Worm (Caenorhabditis elegans) whole organism, early embryonic: ENCODE data around the gene F52D10.2.
A peak's percentile ranks its signal among the peaks of the same experiment; 100 is the strongest.

Source experiments
- B0310.2 ChIP-seq: sonication (generic microtip); optimal IDR thresholded peaks from 2 replicates; lab custom pipeline; 2016; ENCODE audit warnings: mild to moderate bottlenecking, missing genetic modification characterization, missing compliant biosample characterization
- F13C5.2 ChIP-seq: sonication (generic microtip); optimal IDR thresholded peaks from 2 replicates; lab custom pipeline; 2017; ENCODE audit warnings: mild to moderate bottlenecking, missing genetic modification characterization, inconsistent platforms, missing compliant biosample characterization
- aly-1 ChIP-seq: sonication (generic microtip); optimal IDR thresholded peaks from 2 replicates; lab custom pipeline; 2016; ENCODE audit warnings: missing genetic modification characterization, missing compliant biosample characterization
- ama-1 ChIP-seq: fragments of 150-350 bp; optimal IDR thresholded peaks from 2 replicates; lab custom pipeline; 2014
- ceh-13 ChIP-seq: fragments of 200-800 bp; sonication (Bioruptor generic); optimal IDR thresholded peaks from 2 replicates; lab custom pipeline; 2018; ENCODE audit warnings: mild to moderate bottlenecking, missing genetic modification characterization, missing compliant biosample characterization
- ceh-36 ChIP-seq: sonication (generic microtip); optimal IDR thresholded peaks from 2 replicates; lab custom pipeline; 2016; ENCODE audit warnings: missing genetic modification characterization, inconsistent platforms, missing compliant biosample characterization
- ets-7 ChIP-seq: sonication (generic microtip); optimal IDR thresholded peaks from 2 replicates; lab custom pipeline; 2016; ENCODE audit warnings: missing genotype, missing genetic modification characterization, missing compliant biosample characterization
- flt-1 ChIP-seq: fragments of 200-800 bp; sonication (Bioruptor generic); IDR thresholded peaks from 2 replicates; pipeline ENCODE4 v1.3.6; 2022; ENCODE audit warnings: missing genetic modification characterization, missing compliant biosample characterization
- hmbx-1 ChIP-seq: sonication (generic microtip); optimal IDR thresholded peaks from 2 replicates; lab custom pipeline; 2016; ENCODE audit warnings: mild to moderate bottlenecking, missing genetic modification characterization, missing compliant biosample characterization
- hmg-4 ChIP-seq: fragments of 200-800 bp; sonication (Bioruptor generic); optimal IDR thresholded peaks from 2 replicates; lab custom pipeline; 2018; ENCODE audit warnings: mild to moderate bottlenecking, missing genetic modification characterization, missing compliant biosample characterization
- hnd-1 ChIP-seq: sonication (generic microtip); optimal IDR thresholded peaks from 2 replicates; lab custom pipeline; 2016; ENCODE audit warnings: missing genetic modification characterization, missing compliant biosample characterization
- pes-1 ChIP-seq: fragments of 200-800 bp; sonication (Bioruptor generic); IDR thresholded peaks from 2 replicates; pipeline ENCODE4 v1.3.6; 2022; ENCODE audit warnings: missing genetic modification reagents, missing genetic modification characterization, missing compliant biosample characterization
- scrt-1 ChIP-seq: fragments of 200-800 bp; sonication (Bioruptor generic); IDR thresholded peaks from 2 replicates; pipeline ENCODE4 v1.3.6; 2022; ENCODE audit warnings: missing genetic modification characterization, missing compliant biosample characterization
- sea-1 ChIP-seq: fragments of 200-800 bp; sonication (Bioruptor generic); conservative IDR thresholded peaks from 2 replicates; pipeline ENCODE4 v1.3.6; 2022; ENCODE audit warnings: missing genetic modification characterization, missing compliant biosample characterization
- tbx-11 ChIP-seq: fragments of 200-800 bp; sonication (Bioruptor generic); IDR thresholded peaks from 2 replicates; pipeline ENCODE4 v1.3.6; 2022; ENCODE audit warnings: missing genetic modification characterization, missing compliant biosample characterization
- tbx-37 ChIP-seq: fragments of 200-800 bp; sonication (Bioruptor generic); conservative IDR thresholded peaks from 2 replicates; pipeline ENCODE4 v1.3.6; 2022; ENCODE audit warnings: missing genetic modification reagents, missing genetic modification characterization, missing compliant biosample characterization
- tra-4 ChIP-seq: sonication (generic microtip); optimal IDR thresholded peaks from 2 replicates; lab custom pipeline; 2017; ENCODE audit warnings: missing genetic modification characterization, missing compliant biosample characterization

The F52D10.2 gene

DNA sequence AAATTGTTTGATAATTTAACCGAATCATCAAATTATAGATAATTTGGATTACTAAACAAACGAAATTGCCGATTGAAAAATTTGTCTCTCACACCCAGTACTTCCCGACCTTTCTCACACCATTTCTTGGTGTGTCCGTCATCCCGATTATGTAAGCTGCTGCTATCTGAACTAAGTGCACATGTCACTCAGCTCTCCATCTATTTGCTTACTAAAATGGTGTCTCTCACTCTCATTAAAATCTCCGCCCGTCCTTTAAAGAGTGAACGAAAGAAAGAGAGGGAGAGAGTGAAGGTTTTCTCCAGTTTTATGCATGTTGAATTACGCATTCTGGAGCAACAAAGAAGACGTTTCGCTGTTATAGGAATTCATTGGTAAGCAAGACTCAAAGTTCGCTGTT lies 37.0 kb downstream of the F52D10.2 start:
- TF ChIP-seq tbx-11 (GFP tag; lab: Robert Waterston, UW) (no peak), flt-1 (no peak), ceh-13 (no peak), ets-7 (tag; lab: Kevin White, UChicago) (no peak), scrt-1 (GFP tag; lab: Robert Waterston, UW) (no peak), ceh-36 (tag; lab: Kevin White, UChicago) (no peak), hmg-4 (GFP tag; lab: Kevin White, UChicago) (no peak), tbx-37 (GFP tag; lab: Robert Waterston, UW) (no peak), sea-1 (no peak)

DNA sequence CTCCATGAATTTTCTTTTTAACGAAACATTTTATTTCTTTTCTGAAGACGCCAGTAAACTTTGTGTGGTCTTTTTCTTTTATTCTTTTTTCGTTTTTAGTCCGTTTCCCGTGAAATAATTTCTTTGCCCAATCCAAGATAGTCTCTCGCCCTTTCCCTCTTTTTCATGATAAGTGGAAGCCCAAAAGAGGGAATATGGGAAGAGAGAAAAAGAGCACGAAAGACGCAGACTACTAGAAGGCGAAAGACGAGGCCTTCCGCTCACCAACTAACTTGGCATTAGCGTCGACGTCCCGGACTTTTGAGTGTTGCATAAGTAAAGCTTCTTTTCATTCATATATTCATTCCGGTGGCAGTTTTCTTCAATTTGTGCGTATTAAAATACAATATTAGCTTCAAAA lies 38.6 kb downstream of the F52D10.2 start:
- TF ChIP-seq tbx-11 (GFP tag; lab: Robert Waterston, UW) = no peak
- TF ChIP-seq aly-1 (tag; lab: Kevin White, UChicago) = no peak
- no peak for TF ChIP-seq hmg-4 (GFP tag; lab: Kevin White, UChicago)
- no peak for TF ChIP-seq hnd-1
- no peak for TF ChIP-seq scrt-1 (GFP tag; lab: Robert Waterston, UW)

DNA sequence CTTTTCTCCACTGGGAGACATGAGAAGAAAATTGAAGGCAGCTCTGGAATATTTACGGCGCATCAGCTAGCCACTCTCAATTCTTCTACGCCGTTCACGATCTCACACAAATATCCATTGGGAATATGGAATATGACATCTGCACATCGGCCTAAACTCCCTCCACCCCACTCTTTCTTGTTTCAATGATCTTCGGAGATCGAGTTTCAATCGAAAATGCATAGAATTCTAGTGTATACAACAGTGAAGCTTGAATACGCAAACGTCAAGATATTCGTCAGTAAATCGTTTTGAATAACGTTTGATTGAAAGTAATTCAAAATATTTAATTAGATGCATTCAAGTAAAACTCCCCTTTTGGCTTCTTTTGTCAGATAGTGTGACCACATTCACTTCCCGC lies 39.7 kb downstream of the F52D10.2 start:
- no peak for TF ChIP-seq ama-1 (lab: Kevin White, UChicago)
- TF ChIP-seq aly-1 (tag; lab: Kevin White, UChicago) = no peak
- TF ChIP-seq ets-7 (tag; lab: Kevin White, UChicago) = no peak
- TF ChIP-seq hnd-1 = no peak
- no peak for TF ChIP-seq hmg-4 (GFP tag; lab: Kevin White, UChicago)
- no peak for TF ChIP-seq pes-1 (GFP tag; lab: Robert Waterston, UW)
- no peak for TF ChIP-seq ceh-36 (tag; lab: Kevin White, UChicago)
- no peak for TF ChIP-seq ceh-13
- TF ChIP-seq sea-1 = no peak
- no peak for TF ChIP-seq tra-4 (tag; lab: Kevin White, UChicago)
- TF ChIP-seq hmbx-1 (tag; lab: Kevin White, UChicago) = no peak
- TF ChIP-seq B0310.2 (tag; lab: Kevin White, UChicago) = no peak
- TF ChIP-seq scrt-1 (GFP tag; lab: Robert Waterston, UW) = no peak

DNA sequence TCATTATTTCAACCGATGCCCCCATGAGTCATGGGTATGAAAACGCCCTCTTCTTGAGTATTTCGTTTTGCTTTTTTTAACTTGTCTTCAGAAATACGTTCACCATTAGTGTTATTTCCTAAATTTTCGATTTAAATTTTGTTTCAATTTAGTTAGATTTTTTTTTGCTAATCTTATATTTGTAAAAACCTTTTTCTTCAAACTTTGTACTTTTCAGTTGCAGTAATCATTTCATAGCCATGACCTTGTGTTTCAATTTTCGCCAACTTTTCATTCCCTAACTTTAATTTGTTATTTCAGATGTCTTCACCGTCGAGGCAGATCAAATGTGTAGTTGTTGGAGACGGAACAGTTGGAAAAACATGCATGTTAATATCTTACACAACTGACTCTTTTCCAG lies 43.2 kb downstream of the F52D10.2 start, which contains the start of gene mig-2:
mig-2 (plus strand) TSS at position 301 of the 400 bp plus-strand sequence.
- TF ChIP-seq F13C5.2 (tag; lab: Kevin White, UChicago) = no peak
- no peak for TF ChIP-seq scrt-1 (GFP tag; lab: Robert Waterston, UW)
- TF ChIP-seq tbx-11 (GFP tag; lab: Robert Waterston, UW) = no peak
- TF ChIP-seq pes-1 (GFP tag; lab: Robert Waterston, UW) = no peak
- TF ChIP-seq ceh-36 (tag; lab: Kevin White, UChicago) = no peak
- TF ChIP-seq B0310.2 (tag; lab: Kevin White, UChicago) = no peak
- TF ChIP-seq ceh-13 = no peak
- no peak for TF ChIP-seq aly-1 (tag; lab: Kevin White, UChicago)
- TF ChIP-seq tra-4 (tag; lab: Kevin White, UChicago) = no peak
- TF ChIP-seq flt-1 = no peak

DNA sequence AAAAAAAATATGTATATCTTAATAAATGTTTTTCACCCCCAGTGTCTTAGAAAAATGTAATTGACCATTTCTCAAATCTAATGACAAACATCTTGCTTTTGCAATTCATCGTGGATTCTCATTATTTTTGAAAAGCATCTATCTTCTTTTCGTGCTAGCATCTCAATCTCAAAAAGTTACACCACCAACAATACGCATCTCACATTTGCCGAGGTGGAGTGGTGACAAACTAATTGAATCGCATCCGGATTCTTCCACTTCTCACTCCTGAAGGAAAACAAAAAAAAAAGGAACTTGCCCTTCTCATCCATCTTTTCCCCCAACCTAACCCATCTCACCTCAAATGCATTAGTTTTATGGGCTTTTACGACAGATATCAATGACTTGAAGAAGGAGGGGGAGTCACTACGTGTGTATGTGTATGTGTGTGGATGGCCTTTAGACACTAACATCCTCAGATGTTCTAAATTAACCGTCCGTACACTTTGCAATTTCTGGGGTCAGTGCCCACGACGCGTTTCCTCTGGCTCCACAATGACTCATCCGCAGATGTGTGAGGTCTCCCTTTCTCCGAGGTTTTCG lies 44.0 kb downstream of the F52D10.2 start:
- TF ChIP-seq tra-4 (tag; lab: Kevin White, UChicago) (no peak), ama-1 (lab: Kevin White, UChicago) (no peak)

DNA sequence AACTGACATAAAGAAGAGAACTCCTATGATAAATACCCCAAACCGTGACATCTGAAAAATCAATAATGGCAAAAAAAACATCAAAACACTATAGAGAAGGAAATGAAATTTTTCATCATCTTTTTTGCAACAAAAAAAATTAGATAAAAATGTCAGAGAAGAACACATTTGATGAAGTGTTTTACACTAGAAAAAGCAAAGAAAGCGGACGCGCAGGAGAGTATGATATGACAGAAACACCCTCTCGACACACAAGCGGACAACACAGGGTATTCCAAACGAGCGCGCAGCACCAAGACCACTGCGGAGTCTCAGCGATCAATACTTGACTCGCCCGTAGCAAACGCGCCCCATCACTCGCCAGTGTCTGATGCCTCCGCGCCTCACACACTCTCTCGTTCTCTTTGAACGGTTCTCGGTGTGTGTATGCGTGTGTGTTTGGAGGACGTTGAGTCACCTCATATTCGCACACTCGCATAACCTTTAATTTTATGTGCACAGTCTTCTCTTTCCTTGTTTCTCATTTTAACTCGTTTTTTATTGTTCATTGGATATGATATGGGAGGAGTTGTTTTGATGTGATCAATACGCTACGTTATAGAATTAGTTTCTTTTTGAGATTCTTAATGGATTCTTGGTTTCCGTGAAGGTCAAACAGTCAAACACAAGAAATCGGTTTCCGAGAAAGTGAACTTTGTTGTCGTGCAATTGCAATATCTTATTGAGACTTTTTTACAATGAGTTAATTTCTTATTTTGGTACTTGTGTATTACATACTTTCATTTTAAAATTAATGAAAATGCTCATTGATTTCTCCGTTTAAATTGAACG lies 44.9 kb downstream of the F52D10.2 start, which contains the start of gene selt-1.1:
selt-1.1 (minus strand) TSS at position 51 of the 831 bp plus-strand sequence.
- TF ChIP-seq hmg-4 (GFP tag; lab: Kevin White, UChicago) (peak; percentile 76), hmbx-1 (tag; lab: Kevin White, UChicago) (no peak), sea-1 (0 out of 2 replicates have a peak, but pooled peaks have one; percentile 52), F13C5.2 (tag; lab: Kevin White, UChicago) (peak; percentile 21), aly-1 (tag; lab: Kevin White, UChicago) (peak; percentile 37), ama-1 (lab: Kevin White, UChicago) (no peak)

DNA sequence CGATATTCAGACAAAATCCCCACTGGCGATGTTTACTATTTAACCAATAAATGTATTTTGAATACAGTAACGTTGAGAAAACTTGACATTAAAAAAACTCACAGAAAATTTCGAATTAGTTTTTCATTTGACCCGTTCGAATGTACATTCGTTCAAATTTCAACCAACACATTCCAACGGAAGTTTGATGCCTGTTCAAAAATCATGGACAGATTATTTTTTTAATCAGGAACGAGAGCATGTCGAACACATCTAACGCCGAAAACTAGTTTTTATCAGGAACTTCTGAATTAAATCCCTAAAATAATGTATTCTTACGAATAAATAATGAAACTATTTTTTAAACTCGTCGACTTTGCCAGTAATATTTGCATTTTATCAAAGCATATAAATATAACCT lies 49.8 kb downstream of the F52D10.2 start:
- TF ChIP-seq hmg-4 (GFP tag; lab: Kevin White, UChicago) (no peak), B0310.2 (tag; lab: Kevin White, UChicago) (no peak)
